Fruit fly (Drosophila melanogaster) whole organism, embryonic: ENCODE data around the gene IFT52.

Experiments used
- Adf1 ChIP-seq: fragments of 200-800 bp; sonication (Bioruptor generic); IDR thresholded peaks from 2 replicates; pipeline ENCODE4 v1.3.6; 2022; ENCODE audit warnings: missing biosample characterization, missing genetic modification characterization
- CG10959 ChIP-seq: fragments of 200-800 bp; sonication (Bioruptor generic); IDR thresholded peaks from 2 replicates; pipeline ENCODE4 v1.3.6; 2022; ENCODE audit warnings: missing biosample characterization, missing genetic modification characterization
- CG13287 ChIP-seq: fragments of 200-800 bp; sonication (Bioruptor generic); IDR thresholded peaks from 2 replicates; pipeline ENCODE4 v1.3.6; 2022; ENCODE audit warnings: missing biosample characterization, missing genetic modification characterization; ENCODE audit not compliant: partially characterized antibody
- CG17568 ChIP-seq: fragments of 200-800 bp; sonication (Bioruptor generic); optimal IDR thresholded peaks from 2 replicates; lab custom pipeline; 2018; ENCODE audit warnings: missing biosample characterization, mild to moderate bottlenecking, missing genetic modification characterization, moderate library complexity
- CG17612 ChIP-seq: fragments of 200-800 bp; sonication (Bioruptor generic); IDR thresholded peaks from 2 replicates; pipeline ENCODE4 v1.3.6; 2022; ENCODE audit warnings: missing biosample characterization, missing genetic modification characterization
- CG1832 ChIP-seq: fragments of 200-800 bp; sonication (Bioruptor generic); optimal IDR thresholded peaks from 2 replicates; lab custom pipeline; 2017; ENCODE audit warnings: missing biosample characterization, mild to moderate bottlenecking, missing genetic modification characterization, inconsistent platforms
- CG2712 ChIP-seq: fragments of 200-800 bp; optimal IDR thresholded peaks from 3 replicates; lab custom pipeline; 2019; ENCODE audit warnings: missing biosample characterization, mild to moderate bottlenecking, missing genetic modification characterization, moderate library complexity
- CG30403 ChIP-seq: fragments of 200-800 bp; sonication (Bioruptor generic); optimal IDR thresholded peaks from 3 replicates; lab custom pipeline; 2016; ENCODE audit warnings: missing biosample characterization, missing genetic modification characterization
- CG32772 ChIP-seq: fragments of 200-800 bp; sonication (Bioruptor generic); IDR thresholded peaks from 2 replicates; pipeline ENCODE4 v1.3.6; 2022; ENCODE audit warnings: missing biosample characterization, missing genetic modification characterization
- CG34422 ChIP-seq: fragments of 200-800 bp; sonication (Bioruptor generic); IDR thresholded peaks from 3 replicates; pipeline ENCODE4 v1.3.6; 2022; ENCODE audit warnings: missing biosample characterization, missing genetic modification characterization
- CG4360 ChIP-seq: fragments of 200-800 bp; sonication (Bioruptor generic); IDR thresholded peaks from 2 replicates; pipeline ENCODE4 v1.3.6; 2022; ENCODE audit warnings: missing biosample characterization, missing genetic modification characterization
- CG4617 ChIP-seq: fragments of 200-800 bp; sonication (Bioruptor generic); optimal IDR thresholded peaks from 3 replicates; lab custom pipeline; 2016; ENCODE audit warnings: missing biosample characterization, missing genetic modification characterization, borderline replicate concordance
- CG7839 ChIP-seq: fragments of 200-800 bp; sonication (Bioruptor generic); optimal IDR thresholded peaks from 3 replicates; lab custom pipeline; 2018; ENCODE audit warnings: missing biosample characterization, mild to moderate bottlenecking, missing genetic modification characterization, moderate library complexity
- CG8281 ChIP-seq: fragments of 200-800 bp; sonication (Bioruptor generic); optimal IDR thresholded peaks from 2 replicates; lab custom pipeline; 2018; ENCODE audit warnings: missing biosample characterization, mild to moderate bottlenecking, missing genetic modification characterization, moderate library complexity
- Dbx ChIP-seq: fragments of 200-800 bp; sonication (Bioruptor generic); IDR thresholded peaks from 3 replicates; pipeline ENCODE4 v1.3.6; 2022; ENCODE audit warnings: missing biosample characterization, missing genetic modification characterization
- Deaf1 ChIP-seq: fragments of 200-800 bp; optimal IDR thresholded peaks from 3 replicates; lab custom pipeline; 2019; ENCODE audit warnings: missing biosample characterization, mild to moderate bottlenecking, missing genetic modification characterization, moderate library complexity
- Dll ChIP-seq: fragments of 200-800 bp; sonication (Bioruptor generic); IDR thresholded peaks from 4 replicates; pipeline ENCODE4 v1.3.6; 2022; ENCODE audit warnings: missing biosample characterization, missing genetic modification characterization; ENCODE audit not compliant: partially characterized antibody
- HLH4C ChIP-seq: fragments of 200-800 bp; sonication (Bioruptor generic); IDR thresholded peaks from 3 replicates; pipeline ENCODE4 v1.3.6; 2022; ENCODE audit warnings: missing biosample characterization, missing genetic modification characterization; ENCODE audit not compliant: partially characterized antibody
- Jarid2 ChIP-seq: fragments of 200-800 bp; sonication (Bioruptor generic); optimal IDR thresholded peaks from 3 replicates; lab custom pipeline; 2017; ENCODE audit warnings: mild to moderate bottlenecking, missing biosample characterization, missing genetic modification reagents, missing genetic modification characterization
- Med ChIP-seq: fragments of 200-800 bp; sonication (Bioruptor generic); peaks from one replicate; lab custom pipeline; 2016; ENCODE audit warnings: missing biosample characterization, missing genetic modification characterization, mild to moderate bottlenecking, inconsistent platforms, moderate library complexity
- Nf-YB ChIP-seq: fragments of 200-800 bp; sonication (Bioruptor generic); optimal IDR thresholded peaks from 3 replicates; lab custom pipeline; 2019; ENCODE audit warnings: missing biosample characterization, mild to moderate bottlenecking, missing genetic modification characterization, moderate library complexity
- Ptx1 ChIP-seq: fragments of 200-800 bp; sonication (Bioruptor generic); IDR thresholded peaks from 2 replicates; pipeline ENCODE4 v1.3.6; 2022; ENCODE audit warnings: missing biosample characterization, missing genetic modification characterization
- Scr ChIP-seq: fragments of 200-800 bp; sonication (Bioruptor generic); IDR thresholded peaks from 2 replicates; pipeline ENCODE4 v1.3.6; 2022; ENCODE audit warnings: missing biosample characterization, missing genetic modification characterization; ENCODE audit not compliant: partially characterized antibody
- abd-A ChIP-seq: fragments of 200-800 bp; sonication (Bioruptor generic); optimal IDR thresholded peaks from 3 replicates; lab custom pipeline; 2019; ENCODE audit warnings: missing biosample characterization, mild to moderate bottlenecking, missing genetic modification characterization, moderate library complexity
- amos ChIP-seq: fragments of 200-800 bp; sonication (Bioruptor generic); IDR thresholded peaks from 2 replicates; pipeline ENCODE4 v1.3.6; 2022; ENCODE audit warnings: missing biosample characterization, missing genetic modification characterization; ENCODE audit not compliant: partially characterized antibody
- chinmo ChIP-seq: fragments of 200-800 bp; sonication (Bioruptor generic); IDR thresholded peaks from 4 replicates; pipeline ENCODE4 v1.3.6; 2022; ENCODE audit warnings: missing biosample characterization, missing genetic modification characterization; ENCODE audit not compliant: partially characterized antibody
- crol ChIP-seq: fragments of 200-800 bp; sonication (Bioruptor generic); IDR thresholded peaks from 2 replicates; pipeline ENCODE4 v1.3.6; 2022; ENCODE audit warnings: missing biosample characterization, missing genetic modification characterization
- ewg ChIP-seq: fragments of 200-800 bp; sonication (Bioruptor generic); optimal IDR thresholded peaks from 3 replicates; lab custom pipeline; 2017; ENCODE audit warnings: mild to moderate bottlenecking, missing biosample characterization, missing genetic modification reagents, missing genetic modification characterization
- fu2 ChIP-seq: fragments of 200-800 bp; sonication (Bioruptor generic); optimal IDR thresholded peaks from 2 replicates; lab custom pipeline; 2016; ENCODE audit warnings: missing biosample characterization, missing genetic modification characterization
- gcm ChIP-seq: fragments of 200-800 bp; sonication (Bioruptor generic); optimal IDR thresholded peaks from 2 replicates; lab custom pipeline; 2019; ENCODE audit warnings: missing biosample characterization, mild to moderate bottlenecking, missing genetic modification characterization, moderate library complexity
- gro ChIP-seq: fragments of 200-800 bp; sonication (Bioruptor generic); optimal IDR thresholded peaks from 2 replicates; lab custom pipeline; 2016; ENCODE audit warnings: missing biosample characterization, missing genetic modification characterization
- her ChIP-seq: fragments of 200-800 bp; sonication (Bioruptor generic); optimal IDR thresholded peaks from 2 replicates; lab custom pipeline; 2016; ENCODE audit warnings: missing biosample characterization, missing genetic modification characterization
- knrl ChIP-seq: fragments of 200-800 bp; sonication (Bioruptor generic); IDR thresholded peaks from 3 replicates; pipeline ENCODE4 v1.3.6; 2022; ENCODE audit warnings: missing biosample characterization, missing genetic modification characterization; ENCODE audit not compliant: partially characterized antibody
- lov ChIP-seq, 2 experiments: fragments of 200-800 bp in 1 of 2; fragments of >200 bp in 1 of 2; sonication (Bioruptor generic) in 1 of 2; IDR thresholded peaks in 1 of 2; optimal IDR thresholded peaks in 1 of 2; 2 replicates in 1 of 2; 3 replicates in 1 of 2; pipeline versions ENCODE4 v1.3.6 to Lab custom; 2017 to 2022; ENCODE audit warnings: missing biosample characterization in 1 of 2, missing genetic modification characterization in 1 of 2
- oc ChIP-seq: fragments of 200-800 bp; sonication (Bioruptor generic); optimal IDR thresholded peaks from 2 replicates; lab custom pipeline; 2018; ENCODE audit warnings: missing biosample characterization, mild to moderate bottlenecking, missing genetic modification characterization, moderate library complexity
- pros ChIP-seq: fragments of 200-800 bp; sonication (Bioruptor generic); optimal IDR thresholded peaks from 3 replicates; lab custom pipeline; 2019; ENCODE audit warnings: missing biosample characterization, mild to moderate bottlenecking, missing genetic modification characterization, moderate library complexity
- sd ChIP-seq: fragments of 200-800 bp; sonication (Bioruptor generic); optimal IDR thresholded peaks from 3 replicates; lab custom pipeline; 2018; ENCODE audit warnings: missing biosample characterization, mild to moderate bottlenecking, missing genetic modification characterization, moderate library complexity
- sens ChIP-seq: fragments of 200-800 bp; sonication (Bioruptor generic); peaks from one replicate; lab custom pipeline; 2016; ENCODE audit warnings: missing biosample characterization, missing genetic modification characterization
- seq ChIP-seq: fragments of 200-800 bp; sonication (Bioruptor generic); IDR thresholded peaks from 2 replicates; pipeline ENCODE4 v1.3.6; 2022; ENCODE audit warnings: missing biosample characterization, missing genetic modification characterization
- sna ChIP-seq: fragments of 200-800 bp; sonication (Bioruptor generic); IDR thresholded peaks from 2 replicates; pipeline ENCODE4 v1.3.6; 2022; ENCODE audit warnings: missing biosample characterization, missing genetic modification characterization; ENCODE audit not compliant: partially characterized antibody
- sqz ChIP-seq: fragments of 200-800 bp; sonication (Bioruptor generic); optimal IDR thresholded peaks from 3 replicates; lab custom pipeline; 2018; ENCODE audit warnings: missing biosample characterization, mild to moderate bottlenecking, missing genetic modification characterization
- trem ChIP-seq: fragments of 200-800 bp; optimal IDR thresholded peaks from 3 replicates; lab custom pipeline; 2019; ENCODE audit warnings: missing biosample characterization, mild to moderate bottlenecking, missing genetic modification characterization, moderate library complexity
- ttk ChIP-seq: fragments of 200-800 bp; sonication (Bioruptor generic); IDR thresholded peaks from 2 replicates; pipeline ENCODE4 v2.1.2; 2022; ENCODE audit warnings: missing biosample characterization, missing genetic modification characterization
- unc-4 ChIP-seq: fragments of 200-800 bp; sonication (Bioruptor generic); IDR thresholded peaks from 2 replicates; pipeline ENCODE4 v1.3.6; 2022; ENCODE audit warnings: missing biosample characterization, missing genetic modification characterization; ENCODE audit not compliant: partially characterized antibody
- vvl ChIP-seq: fragments of 200-800 bp; sonication (Bioruptor generic); IDR thresholded peaks from 2 replicates; pipeline ENCODE4 v1.3.6; 2022; ENCODE audit warnings: missing biosample characterization, missing genetic modification characterization
- z ChIP-seq: fragments of 200-800 bp; sonication (Bioruptor generic); IDR thresholded peaks from 3 replicates; pipeline ENCODE4 v1.3.6; 2022; ENCODE audit warnings: missing biosample characterization, missing genetic modification characterization
- zf30C ChIP-seq: fragments of 200-800 bp; sonication (Bioruptor generic); optimal IDR thresholded peaks from 3 replicates; lab custom pipeline; 2018; ENCODE audit warnings: missing biosample characterization, mild to moderate bottlenecking, missing genetic modification characterization

IFT52 gene

dm6 chr2L:6536044-6536581 lies 21.2 kb downstream of the IFT52 start:
- TF ChIP-seq CG1832 (peak; percentile 94), pros (GFP tag; lab: Kevin White, UChicago) (peak; percentile 66), CG17612 (GFP tag; lab: Robert Waterston, UW) (no peak), amos (GFP tag; lab: Robert Waterston, UW) (peak; percentile 60; the same call in 1 of the 2 replicates), chinmo (GFP tag; lab: Robert Waterston, UW) (peak; percentile 82; the same call in 1 of the 4 replicates), Dbx (GFP tag; lab: Robert Waterston, UW) (no peak), crol (0 out of 2 replicates have a peak, but pooled peaks have one; percentile 7), sd (tag; lab: Kevin White, UChicago) (peak; percentile 74), Nf-YB (peak; percentile 97), Ptx1 (GFP tag; lab: Robert Waterston, UW) (no peak), CG13287 (peak; percentile 57), Deaf1 (peak; percentile 97), CG10959 (GFP tag; lab: Robert Waterston, UW) (no peak), CG17568 (GFP tag; lab: Kevin White, UChicago) (peak; percentile 25), abd-A (tag; lab: Kevin White, UChicago) (peak; percentile 52), ttk (peak; percentile 15; the same call in 1 of the 2 replicates), gro (GFP tag; lab: Kevin White, UChicago) (no peak), CG30403 (no peak), gcm (peak; percentile 68), Jarid2 (GFP tag; lab: Kevin White, UChicago) (peak; percentile 89), sna (GFP tag; lab: Robert Waterston, UW) (peak; percentile 62; the same call in 1 of the 2 replicates), CG32772 (GFP tag; lab: Robert Waterston, UW) (peak; percentile 41; the same call in 1 of the 2 replicates), fu2 (GFP tag; lab: Kevin White, UChicago) (no peak), zf30C (GFP tag; lab: Kevin White, UChicago) (peak; percentile 64), ewg (GFP tag; lab: Kevin White, UChicago) (peak; percentile 33), sens (GFP tag; lab: Kevin White, UChicago) (peak; percentile 22), CG2712 (tag; lab: Kevin White, UChicago) (peak; percentile 81), Scr (peak; percentile 47; the same call in 1 of the 2 replicates), sqz (GFP tag; lab: Kevin White, UChicago) (peak; percentile 84), knrl (0 out of 3 replicates have a peak, but pooled peaks have one; percentile 33), Dll (GFP tag; lab: Robert Waterston, UW) (0 out of 4 replicates have a peak, but pooled peaks have one; percentile 28), CG4360 (GFP tag; lab: Robert Waterston, UW) (0 out of 2 replicates have a peak, but pooled peaks have one; percentile 9), CG8281 (no peak), Med (GFP tag; lab: Kevin White, UChicago) (peak; percentile 72), oc (tag; lab: Kevin White, UChicago) (peak; percentile 41), unc-4 (GFP tag; lab: Robert Waterston, UW) (peak; percentile 39; the same call in 1 of the 2 replicates), seq (peak; percentile 55; the same call in 1 of the 2 replicates), HLH4C (GFP tag; lab: Robert Waterston, UW) (peak; percentile 31; the same call in 1 of the 3 replicates), CG34422 (GFP tag; lab: Robert Waterston, UW) (peak; percentile 27; the same call in 1 of the 3 replicates), CG7839 (tag; lab: Kevin White, UChicago) (no peak), z (GFP tag; lab: Robert Waterston, UW) (peak; percentile 100), lov (optimal IDR thresholded peaks at IDR 0.05; lab: Kevin White, UChicago) (no peak), lov (GFP tag; IDR thresholded peaks at IDR 0.05; lab: Robert Waterston, UW) (0 out of 3 replicates have a peak, but pooled peaks have one; percentile 34), trem (tag; lab: Kevin White, UChicago) (peak; percentile 15), Adf1 (peak; percentile 94), her (no peak), vvl (GFP tag; lab: Robert Waterston, UW) (peak; percentile 66; the same call in 1 of the 2 replicates), CG4617 (no peak)
